Fruit fly (Drosophila melanogaster) whole organism, embryonic: ENCODE data around the gene Arfip.

Source experiments
- Abd-B ChIP-seq: fragments of 200-800 bp; sonication (Bioruptor generic); optimal IDR thresholded peaks from 2 replicates; lab custom pipeline; 2018; ENCODE audit warnings: missing biosample characterization, mild to moderate bottlenecking, missing genetic modification characterization, moderate library complexity
- Aef1 ChIP-seq: fragments of 200-800 bp; sonication (Bioruptor generic); IDR thresholded peaks from 3 replicates; pipeline ENCODE4 v1.3.6; 2022; ENCODE audit warnings: missing biosample characterization, missing genetic modification characterization
- Antp ChIP-seq: fragments of 200-800 bp; sonication (Bioruptor generic); optimal IDR thresholded peaks from 3 replicates; lab custom pipeline; 2016; ENCODE audit warnings: missing biosample characterization, missing genetic modification characterization
- CG10321 ChIP-seq: fragments of 200-800 bp; sonication (Bioruptor generic); IDR thresholded peaks from 2 replicates; pipeline ENCODE4 v1.3.6; 2022; ENCODE audit warnings: missing biosample characterization, missing genetic modification characterization
- CG13775 ChIP-seq: fragments of 200-800 bp; sonication (Bioruptor generic); optimal IDR thresholded peaks from 3 replicates; lab custom pipeline; 2017; ENCODE audit warnings: missing biosample characterization, mild to moderate bottlenecking, missing genetic modification characterization
- CG15514 ChIP-seq: fragments of 200-800 bp; sonication (Bioruptor generic); optimal IDR thresholded peaks from 3 replicates; lab custom pipeline; 2017; ENCODE audit warnings: missing biosample characterization, missing genetic modification characterization, mild to moderate bottlenecking, moderate library complexity, missing genetic modification reagents
- CG1603 ChIP-seq: fragments of 200-800 bp; sonication (Bioruptor generic); optimal IDR thresholded peaks from 2 replicates; lab custom pipeline; 2019; ENCODE audit warnings: missing biosample characterization, mild to moderate bottlenecking, missing genetic modification characterization, moderate library complexity
- CG17359 ChIP-seq: fragments of 200-800 bp; sonication (Bioruptor generic); optimal IDR thresholded peaks from 3 replicates; lab custom pipeline; 2018; ENCODE audit warnings: missing biosample characterization, mild to moderate bottlenecking, missing genetic modification characterization, moderate library complexity
- CG17568 ChIP-seq: fragments of 200-800 bp; sonication (Bioruptor generic); optimal IDR thresholded peaks from 2 replicates; lab custom pipeline; 2018; ENCODE audit warnings: missing biosample characterization, mild to moderate bottlenecking, missing genetic modification characterization, moderate library complexity
- CG17829 ChIP-seq: fragments of 200-800 bp; optimal IDR thresholded peaks from 2 replicates; lab custom pipeline; 2019; ENCODE audit warnings: missing biosample characterization, mild to moderate bottlenecking, missing genetic modification characterization, moderate library complexity
- CG2116 ChIP-seq: fragments of 200-800 bp; sonication (Bioruptor generic); optimal IDR thresholded peaks from 3 replicates; lab custom pipeline; 2018; ENCODE audit warnings: missing biosample characterization, mild to moderate bottlenecking, missing genetic modification characterization
- CG3847 ChIP-seq: fragments of 200-800 bp; sonication (Bioruptor generic); IDR thresholded peaks from 2 replicates; pipeline ENCODE4 v1.3.6; 2022; ENCODE audit warnings: missing biosample characterization, missing genetic modification characterization
- CG4820 ChIP-seq: fragments of 200-800 bp; sonication (Bioruptor generic); optimal IDR thresholded peaks from 3 replicates; lab custom pipeline; 2016; ENCODE audit warnings: missing biosample characterization, missing genetic modification characterization
- CG5180 ChIP-seq: fragments of 200-800 bp; sonication (Bioruptor generic); optimal IDR thresholded peaks from 3 replicates; lab custom pipeline; 2017; ENCODE audit warnings: missing biosample characterization, missing genetic modification characterization, mild to moderate bottlenecking, moderate library complexity, missing genetic modification reagents
- CG6272 ChIP-seq: fragments of 200-800 bp; sonication (Bioruptor generic); IDR thresholded peaks from 2 replicates; pipeline ENCODE4 v1.3.6; 2022; ENCODE audit warnings: missing biosample characterization, missing genetic modification characterization
- CG8281 ChIP-seq: fragments of 200-800 bp; sonication (Bioruptor generic); optimal IDR thresholded peaks from 2 replicates; lab custom pipeline; 2018; ENCODE audit warnings: missing biosample characterization, mild to moderate bottlenecking, missing genetic modification characterization, moderate library complexity
- CG9932 ChIP-seq: fragments of 200-800 bp; sonication (Bioruptor generic); IDR thresholded peaks from 2 replicates; pipeline ENCODE4 v1.3.6; 2022; ENCODE audit warnings: missing biosample characterization, missing genetic modification characterization
- CkIIα-i1 ChIP-seq: fragments of 200-800 bp; sonication (Bioruptor generic); IDR thresholded peaks from 2 replicates; pipeline ENCODE4 v1.3.6; 2022; ENCODE audit warnings: missing biosample characterization, missing genetic modification characterization
- D ChIP-seq, 2 experiments: fragments of 200-800 bp in 1 of 2; fragments of >200 bp in 1 of 2; sonication (Bioruptor generic) in 1 of 2; optimal IDR thresholded peaks; 2 replicates in 1 of 2; 3 replicates in 1 of 2; lab custom pipeline; 2017; ENCODE audit warnings: mild to moderate bottlenecking in 1 of 2, missing biosample characterization in 1 of 2, missing genetic modification characterization in 1 of 2, missing genetic modification reagents in 1 of 2
- Drgx ChIP-seq: fragments of 200-800 bp; sonication (Bioruptor generic); IDR thresholded peaks from 2 replicates; pipeline ENCODE4 v1.3.6; 2022; ENCODE audit warnings: missing biosample characterization, missing genetic modification characterization
- E2f1 ChIP-seq: fragments of 200-800 bp; sonication (Bioruptor generic); IDR thresholded peaks from 2 replicates; pipeline ENCODE4 v1.3.6; 2022; ENCODE audit warnings: missing biosample characterization, missing genetic modification characterization
- Poxn ChIP-seq: fragments of 200-800 bp; sonication (Bioruptor generic); IDR thresholded peaks from 2 replicates; pipeline ENCODE4 v1.3.6; 2022; ENCODE audit warnings: missing biosample characterization, missing genetic modification characterization
- Ptx1 ChIP-seq: fragments of 200-800 bp; sonication (Bioruptor generic); IDR thresholded peaks from 2 replicates; pipeline ENCODE4 v1.3.6; 2022; ENCODE audit warnings: missing biosample characterization, missing genetic modification characterization
- Sox100B ChIP-seq: fragments of 200-800 bp; sonication (Bioruptor generic); optimal IDR thresholded peaks from 3 replicates; lab custom pipeline; 2018; ENCODE audit warnings: missing biosample characterization, mild to moderate bottlenecking, missing genetic modification characterization
- Sox102F ChIP-seq: fragments of 200-800 bp; sonication (Bioruptor generic); optimal IDR thresholded peaks from 2 replicates; lab custom pipeline; 2018; ENCODE audit warnings: missing biosample characterization, mild to moderate bottlenecking, missing genetic modification characterization, moderate library complexity
- Stat92E ChIP-seq, 3 experiments: fragments of >200 bp in 2 of 3; fragments of 200-800 bp in 1 of 3; sonication (Bioruptor generic) in 1 of 3; optimal IDR thresholded peaks; 2 replicates each; lab custom pipeline; 2017 to 2019; ENCODE audit warnings: missing biosample characterization in 3 of 3, missing genetic modification characterization in 3 of 3, mild to moderate bottlenecking in 1 of 3, moderate library complexity in 1 of 3
- abd-A ChIP-seq: fragments of 200-800 bp; sonication (Bioruptor generic); optimal IDR thresholded peaks from 3 replicates; lab custom pipeline; 2019; ENCODE audit warnings: missing biosample characterization, mild to moderate bottlenecking, missing genetic modification characterization, moderate library complexity
- chinmo ChIP-seq: fragments of 200-800 bp; sonication (Bioruptor generic); IDR thresholded peaks from 4 replicates; pipeline ENCODE4 v1.3.6; 2022; ENCODE audit warnings: missing biosample characterization, missing genetic modification characterization; ENCODE audit not compliant: partially characterized antibody
- dati ChIP-seq: fragments of 200-800 bp; sonication (Bioruptor generic); IDR thresholded peaks from 2 replicates; pipeline ENCODE4 v1.3.6; 2022; ENCODE audit warnings: missing biosample characterization, missing genetic modification characterization
- dpn ChIP-seq, 2 experiments: fragments of 200-800 bp; sonication (Bioruptor generic); optimal IDR thresholded peaks; 3 replicates each; lab custom pipeline; 2016; ENCODE audit warnings: missing biosample characterization in 2 of 2, missing genetic modification characterization in 2 of 2
- en ChIP-seq: fragments of 200-800 bp; sonication (Bioruptor generic); optimal IDR thresholded peaks from 2 replicates; lab custom pipeline; 2016; ENCODE audit warnings: missing biosample characterization, missing genetic modification characterization
- gfzf ChIP-seq: fragments of 200-800 bp; sonication (Bioruptor generic); optimal IDR thresholded peaks from 2 replicates; lab custom pipeline; 2016; ENCODE audit warnings: missing biosample characterization, mild to moderate bottlenecking, missing genetic modification characterization, moderate library complexity
- gt ChIP-seq: fragments of 200-800 bp; sonication (Bioruptor generic); IDR thresholded peaks from 2 replicates; pipeline ENCODE4 v1.3.6; 2022; ENCODE audit warnings: missing biosample characterization, missing genetic modification characterization
- ham ChIP-seq: fragments of 200-800 bp; sonication (Bioruptor generic); IDR thresholded peaks from 2 replicates; pipeline ENCODE4 v1.3.6; 2022; ENCODE audit warnings: missing biosample characterization, missing genetic modification characterization
- lilli ChIP-seq: fragments of 200-800 bp; sonication (Bioruptor generic); optimal IDR thresholded peaks from 3 replicates; lab custom pipeline; 2016; ENCODE audit warnings: missing biosample characterization, missing genetic modification characterization
- lmd ChIP-seq: fragments of 200-800 bp; sonication (Bioruptor generic); IDR thresholded peaks from 2 replicates; pipeline ENCODE4 v1.3.6; 2022; ENCODE audit warnings: missing biosample characterization, missing genetic modification characterization
- nau ChIP-seq: fragments of 200-800 bp; sonication (Bioruptor generic); optimal IDR thresholded peaks from 3 replicates; lab custom pipeline; 2017; ENCODE audit warnings: missing biosample characterization, mild to moderate bottlenecking, missing genetic modification characterization, missing genetic modification reagents
- onecut ChIP-seq: fragments of 200-800 bp; sonication (Bioruptor generic); IDR thresholded peaks from 2 replicates; pipeline ENCODE4 v1.3.6; 2022; ENCODE audit warnings: missing biosample characterization, missing genetic modification characterization
- p53 ChIP-seq: fragments of 200-800 bp; sonication (Bioruptor generic); optimal IDR thresholded peaks from 2 replicates; lab custom pipeline; 2016; ENCODE audit warnings: missing biosample characterization, missing genetic modification characterization
- psq ChIP-seq: fragments of 200-800 bp; sonication (Bioruptor generic); optimal IDR thresholded peaks from 2 replicates; lab custom pipeline; 2017; ENCODE audit warnings: missing biosample characterization, missing genetic modification characterization
- rib ChIP-seq: fragments of 200-800 bp; sonication (Bioruptor generic); IDR thresholded peaks from 2 replicates; pipeline ENCODE4 v1.3.6; 2022; ENCODE audit warnings: missing biosample characterization, missing genetic modification characterization
- shn ChIP-seq: fragments of 200-800 bp; sonication (Bioruptor generic); optimal IDR thresholded peaks from 3 replicates; lab custom pipeline; 2016; ENCODE audit warnings: missing biosample characterization, missing genetic modification characterization
- sim ChIP-seq: fragments of 200-800 bp; sonication (Bioruptor generic); IDR thresholded peaks from 2 replicates; pipeline ENCODE4 v1.3.6; 2022; ENCODE audit warnings: missing biosample characterization, missing genetic modification characterization
- sisA ChIP-seq: fragments of 200-800 bp; sonication (Bioruptor generic); IDR thresholded peaks from 2 replicates; pipeline ENCODE4 v1.3.6; 2022; ENCODE audit warnings: missing biosample characterization, missing genetic modification characterization
- sob ChIP-seq: fragments of 200-800 bp; sonication (Bioruptor generic); IDR thresholded peaks from 2 replicates; pipeline ENCODE4 v1.3.6; 2022; ENCODE audit warnings: missing biosample characterization, missing genetic modification characterization
- tll ChIP-seq, 2 experiments: fragments of 200-800 bp in 1 of 2; fragments of >200 bp in 1 of 2; sonication (Bioruptor generic) in 1 of 2; optimal IDR thresholded peaks; 2 replicates each; lab custom pipeline; 2017 to 2019; ENCODE audit warnings: missing biosample characterization in 2 of 2, missing genetic modification characterization in 2 of 2, mild to moderate bottlenecking in 1 of 2, moderate library complexity in 1 of 2
- trem ChIP-seq: fragments of 200-800 bp; optimal IDR thresholded peaks from 3 replicates; lab custom pipeline; 2019; ENCODE audit warnings: missing biosample characterization, mild to moderate bottlenecking, missing genetic modification characterization, moderate library complexity
- trh ChIP-seq: fragments of 200-800 bp; sonication (Bioruptor generic); optimal IDR thresholded peaks from 2 replicates; lab custom pipeline; 2016; ENCODE audit warnings: missing biosample characterization, missing genetic modification characterization
- z ChIP-seq: fragments of 200-800 bp; sonication (Bioruptor generic); IDR thresholded peaks from 3 replicates; pipeline ENCODE4 v1.3.6; 2022; ENCODE audit warnings: missing biosample characterization, missing genetic modification characterization
- zf30C ChIP-seq: fragments of 200-800 bp; sonication (Bioruptor generic); optimal IDR thresholded peaks from 3 replicates; lab custom pipeline; 2018; ENCODE audit warnings: missing biosample characterization, mild to moderate bottlenecking, missing genetic modification characterization

Gene Arfip

DNA sequence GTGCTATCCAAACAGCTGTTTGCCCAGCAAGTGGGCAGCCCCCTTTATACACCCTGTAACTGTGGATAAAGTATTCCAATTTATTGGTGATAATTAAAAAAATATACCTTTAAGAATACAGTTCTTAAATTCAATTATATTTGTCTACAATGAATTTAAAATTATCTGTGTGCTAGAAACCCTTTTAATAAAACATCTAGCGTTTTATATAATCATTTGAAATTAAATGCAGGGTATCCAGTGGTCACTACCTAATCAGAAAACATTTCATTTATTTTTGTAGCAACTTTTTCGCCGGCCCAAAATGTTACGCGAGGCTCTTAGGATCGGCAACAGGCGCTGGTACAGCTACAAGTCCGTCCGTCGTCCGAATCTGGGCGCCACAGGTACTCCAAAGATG, 8.3 kb downstream of the Arfip start, which contains the start of gene CG17726 (continued):
- peak; percentile 56 for TF ChIP-seq p53 (GFP tag; lab: Kevin White, UChicago)
- TF ChIP-seq Poxn (GFP tag; lab: Robert Waterston, UW), result peak; percentile 90
- TF ChIP-seq sisA (GFP tag; lab: Robert Waterston, UW), result peak; percentile 97
- TF ChIP-seq Ptx1 (GFP tag; lab: Robert Waterston, UW), result peak; percentile 98
- TF ChIP-seq CG9932, result peak; percentile 96
- no peak for TF ChIP-seq Sox100B (GFP tag; lab: Kevin White, UChicago)
- peak; percentile 99 for TF ChIP-seq Sox102F (GFP tag; lab: Kevin White, UChicago)
- peak; percentile 86 for TF ChIP-seq CG15514 (GFP tag; lab: Kevin White, UChicago)
- peak; percentile 91 for TF ChIP-seq CG1603 (tag; lab: Kevin White, UChicago)
- TF ChIP-seq D (optimal IDR thresholded peaks at IDR 0.05; lab: Kevin White, UChicago), result no peak
- peak; percentile 89 for TF ChIP-seq D (GFP tag; optimal IDR thresholded peaks at IDR 0.05; lab: Kevin White, UChicago)
- TF ChIP-seq zf30C (GFP tag; lab: Kevin White, UChicago), result no peak
- TF ChIP-seq z (GFP tag; lab: Robert Waterston, UW), result peak; percentile 75; the same call in 1 of the 3 replicates
- peak; percentile 68 for TF ChIP-seq CkIIα-i1 (GFP tag; lab: Robert Waterston, UW)
- TF ChIP-seq Antp (GFP tag; lab: Kevin White, UChicago), result peak; percentile 80
- TF ChIP-seq nau (GFP tag; lab: Kevin White, UChicago), result no peak
- TF ChIP-seq sob (GFP tag; lab: Robert Waterston, UW), result peak; percentile 97
- TF ChIP-seq CG5180 (GFP tag; lab: Kevin White, UChicago), result no peak
- TF ChIP-seq E2f1 (GFP tag; lab: Robert Waterston, UW), result peak; percentile 98
- TF ChIP-seq CG17359, result peak; percentile 98
- TF ChIP-seq ham (GFP tag; lab: Robert Waterston, UW), result peak; percentile 88; the same call in 1 of the 2 replicates
- peak; percentile 97 for TF ChIP-seq Aef1 (GFP tag; lab: Robert Waterston, UW)
- peak; percentile 94 for TF ChIP-seq Abd-B (GFP tag; lab: Kevin White, UChicago)
- TF ChIP-seq dpn (GFP tag; optimal IDR thresholded peaks at IDR 0.05; lab: Kevin White, UChicago), result peak; percentile 91 to 97
- peak; percentile 97 for TF ChIP-seq sim (GFP tag; lab: Robert Waterston, UW)
- peak; percentile 94 for TF ChIP-seq CG4820 (GFP tag; lab: Kevin White, UChicago)
- peak; percentile 93 for TF ChIP-seq CG6272
- peak; percentile 79 for TF ChIP-seq shn (GFP tag; lab: Kevin White, UChicago)
- peak; percentile 98 for TF ChIP-seq lmd (GFP tag; lab: Robert Waterston, UW)
- TF ChIP-seq psq, result peak; percentile 88
- no peak for TF ChIP-seq chinmo
- TF ChIP-seq CG17829, result peak; percentile 98
- TF ChIP-seq onecut (GFP tag; lab: Robert Waterston, UW), result peak; percentile 95
- peak; percentile 88 for TF ChIP-seq CG8281 (tag; lab: Kevin White, UChicago)
- TF ChIP-seq rib (GFP tag; lab: Robert Waterston, UW), result peak; percentile 97
- peak; percentile 91 for TF ChIP-seq trh (GFP tag; lab: Kevin White, UChicago)
- peak; percentile 99 for TF ChIP-seq trem (tag; lab: Kevin White, UChicago)
- TF ChIP-seq CG17568 (GFP tag; lab: Kevin White, UChicago), result no peak
- TF ChIP-seq CG10321, result peak; percentile 86
- TF ChIP-seq tll (GFP tag; optimal IDR thresholded peaks at IDR 0.05; lab: Kevin White, UChicago), result peak in 1 of 2 experiments; percentile 65
- peak; percentile 94 for TF ChIP-seq gt (GFP tag; lab: Robert Waterston, UW)
- peak in 1 of 3 experiments; percentile 94 for TF ChIP-seq Stat92E (GFP tag; optimal IDR thresholded peaks at IDR 0.05; lab: Kevin White, UChicago)
- TF ChIP-seq dati (GFP tag; lab: Robert Waterston, UW), result peak; percentile 94
- peak; percentile 97 for TF ChIP-seq CG3847
- peak; percentile 68 for TF ChIP-seq en
- peak; percentile 96 for TF ChIP-seq CG13775 (GFP tag; lab: Kevin White, UChicago)
- peak; percentile 96 for TF ChIP-seq lilli (GFP tag; lab: Kevin White, UChicago)
- TF ChIP-seq Drgx (GFP tag; lab: Robert Waterston, UW), result peak; percentile 98
- peak; percentile 86 for TF ChIP-seq CG2116 (GFP tag; lab: Kevin White, UChicago)
- TF ChIP-seq gfzf (GFP tag; lab: Kevin White, UChicago), result peak; percentile 20
- TF ChIP-seq abd-A (tag; lab: Kevin White, UChicago), result no peak
